Fruit fly (Drosophila melanogaster) whole organism, embryonic: ENCODE data around the gene Ilp1.
A peak's percentile ranks its signal among the peaks of the same experiment; 100 is the strongest.

ENCODE experiments used
- Abd-B ChIP-seq: fragments of 200-800 bp; sonication (Bioruptor generic); optimal IDR thresholded peaks from 2 replicates; lab custom pipeline; 2018; ENCODE audit warnings: missing biosample characterization, mild to moderate bottlenecking, missing genetic modification characterization, moderate library complexity
- Atf3 ChIP-seq: fragments of 200-800 bp; sonication (Bioruptor generic); optimal IDR thresholded peaks from 3 replicates; lab custom pipeline; 2016; ENCODE audit warnings: missing biosample characterization, missing genetic modification characterization
- B-H1 ChIP-seq: fragments of 200-800 bp; sonication (Bioruptor generic); IDR thresholded peaks from 3 replicates; pipeline ENCODE4 v1.3.6; 2022; ENCODE audit warnings: missing biosample characterization, missing genetic modification characterization
- CG13287 ChIP-seq: fragments of 200-800 bp; sonication (Bioruptor generic); IDR thresholded peaks from 2 replicates; pipeline ENCODE4 v1.3.6; 2022; ENCODE audit warnings: missing biosample characterization, missing genetic modification characterization; ENCODE audit not compliant: partially characterized antibody
- CG14860 ChIP-seq: fragments of 200-800 bp; sonication (Bioruptor generic); IDR thresholded peaks from 3 replicates; pipeline ENCODE4 v1.3.6; 2022; ENCODE audit warnings: missing biosample characterization, missing genetic modification characterization; ENCODE audit not compliant: partially characterized antibody
- CG16779 ChIP-seq: fragments of 200-800 bp; sonication (Bioruptor generic); IDR thresholded peaks from 2 replicates; pipeline ENCODE4 v1.3.6; 2022; ENCODE audit warnings: missing biosample characterization, missing genetic modification characterization
- CG17186 ChIP-seq: fragments of 200-800 bp; sonication (Bioruptor generic); optimal IDR thresholded peaks from 3 replicates; lab custom pipeline; 2017; ENCODE audit warnings: missing biosample characterization, missing genetic modification reagents, missing genetic modification characterization
- CG17829 ChIP-seq: fragments of 200-800 bp; optimal IDR thresholded peaks from 2 replicates; lab custom pipeline; 2019; ENCODE audit warnings: missing biosample characterization, mild to moderate bottlenecking, missing genetic modification characterization, moderate library complexity
- CG18011 ChIP-seq: fragments of 200-800 bp; sonication (Bioruptor generic); optimal IDR thresholded peaks from 2 replicates; lab custom pipeline; 2017; ENCODE audit warnings: missing biosample characterization, missing genetic modification characterization, mild to moderate bottlenecking, moderate library complexity, missing genotype
- CG1832 ChIP-seq: fragments of 200-800 bp; sonication (Bioruptor generic); optimal IDR thresholded peaks from 2 replicates; lab custom pipeline; 2017; ENCODE audit warnings: missing biosample characterization, mild to moderate bottlenecking, missing genetic modification characterization, inconsistent platforms
- CG18764 ChIP-seq: fragments of 200-800 bp; sonication (Bioruptor generic); optimal IDR thresholded peaks from 3 replicates; lab custom pipeline; 2016; ENCODE audit warnings: missing biosample characterization, missing genetic modification characterization
- CG2129 ChIP-seq: fragments of 200-800 bp; sonication (Bioruptor generic); IDR thresholded peaks from 2 replicates; pipeline ENCODE4 v1.3.6; 2022; ENCODE audit warnings: missing biosample characterization, missing genetic modification characterization; ENCODE audit not compliant: partially characterized antibody
- CG31365 ChIP-seq: fragments of 200-800 bp; sonication (Bioruptor generic); optimal IDR thresholded peaks from 2 replicates; lab custom pipeline; 2018; ENCODE audit warnings: missing biosample characterization, mild to moderate bottlenecking, missing genetic modification characterization
- CG32532 ChIP-seq: fragments of 200-800 bp; sonication (Bioruptor generic); IDR thresholded peaks from 2 replicates; pipeline ENCODE4 v1.3.6; 2022; ENCODE audit warnings: missing biosample characterization, missing genetic modification characterization
- CG3995 ChIP-seq: fragments of 200-800 bp; sonication (Bioruptor generic); optimal IDR thresholded peaks from 3 replicates; lab custom pipeline; 2016; ENCODE audit warnings: missing biosample characterization, missing genetic modification characterization
- CG4282 ChIP-seq: fragments of 200-800 bp; sonication (Bioruptor generic); optimal IDR thresholded peaks from 2 replicates; lab custom pipeline; 2016; ENCODE audit warnings: missing biosample characterization, missing genetic modification characterization
- CG4360 ChIP-seq: fragments of 200-800 bp; sonication (Bioruptor generic); IDR thresholded peaks from 2 replicates; pipeline ENCODE4 v1.3.6; 2022; ENCODE audit warnings: missing biosample characterization, missing genetic modification characterization
- CG4404 ChIP-seq: fragments of 200-800 bp; sonication (Bioruptor generic); IDR thresholded peaks from 2 replicates; pipeline ENCODE4 v1.3.6; 2022; ENCODE audit warnings: missing biosample characterization, missing genetic modification characterization
- CG6254 ChIP-seq: fragments of 200-800 bp; sonication (Bioruptor generic); optimal IDR thresholded peaks from 3 replicates; lab custom pipeline; 2017; ENCODE audit warnings: mild to moderate bottlenecking, missing biosample characterization, missing genetic modification reagents, missing genetic modification characterization
- CG6791 ChIP-seq: fragments of 200-800 bp; sonication (Bioruptor generic); IDR thresholded peaks from 3 replicates; pipeline ENCODE4 v1.3.6; 2022; ENCODE audit warnings: missing biosample characterization, missing genetic modification characterization; ENCODE audit not compliant: partially characterized antibody
- CG7928 ChIP-seq: fragments of 200-800 bp; sonication (Bioruptor generic); optimal IDR thresholded peaks from 2 replicates; lab custom pipeline; 2017; ENCODE audit warnings: missing biosample characterization, mild to moderate bottlenecking, missing genetic modification characterization
- CG7963 ChIP-seq: fragments of 200-800 bp; sonication (Bioruptor generic); IDR thresholded peaks from 3 replicates; pipeline ENCODE4 v1.3.6; 2022; ENCODE audit warnings: missing biosample characterization, missing genetic modification characterization; ENCODE audit not compliant: partially characterized antibody
- CG8388 ChIP-seq: fragments of 200-800 bp; sonication (Bioruptor generic); optimal IDR thresholded peaks from 2 replicates; lab custom pipeline; 2019; ENCODE audit warnings: missing biosample characterization, mild to moderate bottlenecking, missing genetic modification characterization, moderate library complexity
- D19B ChIP-seq: fragments of 200-800 bp; sonication (Bioruptor generic); optimal IDR thresholded peaks from 2 replicates; lab custom pipeline; 2017; ENCODE audit warnings: missing biosample characterization, mild to moderate bottlenecking, missing genetic modification characterization
- Dbx ChIP-seq: fragments of 200-800 bp; sonication (Bioruptor generic); IDR thresholded peaks from 3 replicates; pipeline ENCODE4 v1.3.6; 2022; ENCODE audit warnings: missing biosample characterization, missing genetic modification characterization
- Gsc ChIP-seq: fragments of 200-800 bp; sonication (Bioruptor generic); IDR thresholded peaks from 2 replicates; pipeline ENCODE4 v1.3.6; 2022; ENCODE audit warnings: missing biosample characterization, missing genetic modification characterization
- Jarid2 ChIP-seq: fragments of 200-800 bp; sonication (Bioruptor generic); optimal IDR thresholded peaks from 3 replicates; lab custom pipeline; 2017; ENCODE audit warnings: mild to moderate bottlenecking, missing biosample characterization, missing genetic modification reagents, missing genetic modification characterization
- YL-1 ChIP-seq: fragments of 200-800 bp; sonication (Bioruptor generic); optimal IDR thresholded peaks from 3 replicates; lab custom pipeline; 2017; ENCODE audit warnings: missing biosample characterization, mild to moderate bottlenecking, missing genetic modification characterization
- bcd ChIP-seq: fragments of 200-800 bp; sonication (Bioruptor generic); optimal IDR thresholded peaks from 2 replicates; lab custom pipeline; 2017; ENCODE audit warnings: missing biosample characterization, mild to moderate bottlenecking, missing genetic modification characterization
- chinmo ChIP-seq: fragments of 200-800 bp; sonication (Bioruptor generic); IDR thresholded peaks from 4 replicates; pipeline ENCODE4 v1.3.6; 2022; ENCODE audit warnings: missing biosample characterization, missing genetic modification characterization; ENCODE audit not compliant: partially characterized antibody
- crol ChIP-seq: fragments of 200-800 bp; sonication (Bioruptor generic); IDR thresholded peaks from 2 replicates; pipeline ENCODE4 v1.3.6; 2022; ENCODE audit warnings: missing biosample characterization, missing genetic modification characterization
- cwo ChIP-seq: fragments of 200-800 bp; sonication (Bioruptor generic); optimal IDR thresholded peaks from 3 replicates; lab custom pipeline; 2017; ENCODE audit warnings: missing biosample characterization, missing genetic modification characterization, mild to moderate bottlenecking, moderate library complexity, missing genetic modification reagents
- exex ChIP-seq: fragments of 200-800 bp; sonication (Bioruptor generic); optimal IDR thresholded peaks from 4 replicates; lab custom pipeline; 2018; ENCODE audit warnings: missing biosample characterization, mild to moderate bottlenecking, missing genetic modification characterization, moderate library complexity
- fd3F ChIP-seq: fragments of 200-800 bp; sonication (Bioruptor generic); optimal IDR thresholded peaks from 2 replicates; lab custom pipeline; 2018; ENCODE audit warnings: missing biosample characterization, mild to moderate bottlenecking, missing genetic modification characterization, moderate library complexity
- fd96Cb ChIP-seq: fragments of 200-800 bp; sonication (Bioruptor generic); optimal IDR thresholded peaks from 2 replicates; lab custom pipeline; 2018; ENCODE audit warnings: missing biosample characterization, mild to moderate bottlenecking, missing genetic modification characterization, moderate library complexity
- gcm2 ChIP-seq: fragments of 200-800 bp; sonication (Bioruptor generic); optimal IDR thresholded peaks from 2 replicates; lab custom pipeline; 2016; ENCODE audit warnings: missing biosample characterization, missing genetic modification characterization
- gsb ChIP-seq: fragments of 200-800 bp; sonication (Bioruptor generic); IDR thresholded peaks from 2 replicates; pipeline ENCODE4 v1.3.6; 2022; ENCODE audit warnings: missing biosample characterization, missing genetic modification characterization
- prd ChIP-seq, 3 experiments: fragments of >200 bp in 2 of 3; fragments of 200-800 bp in 1 of 3; sonication (Bioruptor generic) in 1 of 3; optimal IDR thresholded peaks in 2 of 3; IDR thresholded peaks in 1 of 3; 2 replicates in 2 of 3; 3 replicates in 1 of 3; pipeline versions ENCODE4 v1.3.6 to Lab custom; 2017 to 2022; ENCODE audit warnings: missing biosample characterization in 1 of 3, missing genetic modification characterization in 1 of 3
- pzg ChIP-seq: fragments of 200-800 bp; sonication (Bioruptor generic); optimal IDR thresholded peaks from 3 replicates; lab custom pipeline; 2018; ENCODE audit warnings: missing biosample characterization, mild to moderate bottlenecking, missing genetic modification characterization, moderate library complexity
- z ChIP-seq: fragments of 200-800 bp; sonication (Bioruptor generic); IDR thresholded peaks from 3 replicates; pipeline ENCODE4 v1.3.6; 2022; ENCODE audit warnings: missing biosample characterization, missing genetic modification characterization
- zfh1 ChIP-seq: fragments of 200-800 bp; sonication (Bioruptor generic); IDR thresholded peaks from 3 replicates; pipeline ENCODE4 v1.3.6; 2022; ENCODE audit warnings: missing biosample characterization, missing genetic modification characterization

The Ilp1 gene

DNA sequence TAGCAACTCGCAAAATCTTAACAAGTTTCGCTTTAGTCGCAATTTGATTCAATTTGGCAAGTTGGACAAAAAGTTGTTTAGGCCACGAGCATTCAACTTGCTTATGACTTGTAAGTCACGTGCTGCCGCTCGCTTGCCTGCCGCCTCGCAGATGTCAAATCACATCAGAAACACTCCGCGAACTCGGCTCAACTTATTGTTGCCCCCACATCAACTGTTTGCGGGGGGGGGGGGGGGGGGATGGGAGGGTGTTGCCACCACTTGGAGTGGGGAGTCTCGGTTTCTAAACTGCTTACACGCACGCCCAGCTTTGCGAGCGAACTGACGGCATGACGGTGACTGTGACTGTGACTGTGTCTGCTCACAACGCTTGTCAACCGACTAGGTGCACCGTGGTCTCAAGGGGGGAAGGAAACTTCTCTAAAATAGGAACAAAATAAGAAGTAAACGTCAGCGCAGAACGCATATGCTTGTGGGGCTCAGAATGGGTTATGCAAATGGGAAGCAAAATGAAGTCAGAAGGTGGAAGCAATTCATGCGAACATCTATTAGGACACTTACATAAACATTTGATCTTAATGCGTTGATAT, 21.3 kb upstream of the Ilp1 start:
- TF ChIP-seq CG6791 (GFP tag; lab: Robert Waterston, UW) = no peak
- no peak for TF ChIP-seq CG18011
- no peak for TF ChIP-seq CG8388 (GFP tag; lab: Kevin White, UChicago)
- TF ChIP-seq CG17829 (tag; lab: Kevin White, UChicago) = no peak
- TF ChIP-seq CG4404 = no peak
- TF ChIP-seq chinmo (GFP tag; lab: Robert Waterston, UW) = 0 out of 4 replicates have a peak, but pooled peaks have one; percentile 11
- no peak for TF ChIP-seq Jarid2 (GFP tag; lab: Kevin White, UChicago)
- TF ChIP-seq CG7963 (GFP tag; lab: Robert Waterston, UW) = no peak
- 0 out of 3 replicates have a peak, but pooled peaks have one; percentile 11 for TF ChIP-seq Dbx (GFP tag; lab: Robert Waterston, UW)
- TF ChIP-seq CG7928 = no peak
- no peak for TF ChIP-seq CG2129 (GFP tag; lab: Robert Waterston, UW)
- peak; percentile 32; the same call in 1 of the 3 replicates for TF ChIP-seq z (GFP tag; lab: Robert Waterston, UW)
- TF ChIP-seq B-H1 (GFP tag; lab: Robert Waterston, UW) = no peak
- TF ChIP-seq Atf3 (GFP tag; lab: Kevin White, UChicago) = no peak
- no peak for TF ChIP-seq CG18764 (GFP tag; lab: Kevin White, UChicago)
- TF ChIP-seq fd3F (GFP tag; lab: Kevin White, UChicago) = no peak
- no peak for TF ChIP-seq CG6254 (GFP tag; lab: Kevin White, UChicago)
- TF ChIP-seq exex (tag; lab: Kevin White, UChicago) = no peak
- TF ChIP-seq gcm2 = no peak
- no peak for TF ChIP-seq CG14860 (GFP tag; lab: Robert Waterston, UW)
- no peak for TF ChIP-seq CG16779 (GFP tag; lab: Robert Waterston, UW)
- TF ChIP-seq crol (GFP tag; lab: Robert Waterston, UW) = peak; percentile 61
- no peak for TF ChIP-seq CG4360
- TF ChIP-seq D19B (GFP tag; lab: Kevin White, UChicago) = no peak
- TF ChIP-seq prd (optimal IDR thresholded peaks at IDR 0.05; lab: Kevin White, UChicago) = no peak
- TF ChIP-seq prd (GFP tag; IDR thresholded peaks at IDR 0.05; lab: Robert Waterston, UW) = 0 out of 3 replicates have a peak, but pooled peaks have one; percentile 11
- no peak for TF ChIP-seq YL-1
- no peak for TF ChIP-seq pzg (GFP tag; lab: Kevin White, UChicago)
- no peak for TF ChIP-seq CG31365 (tag; lab: Kevin White, UChicago)
- TF ChIP-seq CG32532 (GFP tag; lab: Robert Waterston, UW) = 0 out of 2 replicates have a peak, but pooled peaks have one; percentile 24
- TF ChIP-seq Abd-B = no peak
- 0 out of 3 replicates have a peak, but pooled peaks have one; percentile 8 for TF ChIP-seq zfh1 (GFP tag; lab: Robert Waterston, UW)
- TF ChIP-seq CG4282 (GFP tag; lab: Kevin White, UChicago) = no peak
- peak; percentile 71 for TF ChIP-seq cwo
- TF ChIP-seq CG3995 (GFP tag; lab: Kevin White, UChicago) = peak; percentile 71
- no peak for TF ChIP-seq fd96Cb (tag; lab: Kevin White, UChicago)
- no peak for TF ChIP-seq CG17186 (GFP tag; lab: Kevin White, UChicago)
- no peak for TF ChIP-seq CG13287
- TF ChIP-seq CG1832 (GFP tag; lab: Kevin White, UChicago) = peak; percentile 1
- TF ChIP-seq gsb (GFP tag; lab: Robert Waterston, UW) = 0 out of 2 replicates have a peak, but pooled peaks have one; percentile 8
- no peak for TF ChIP-seq bcd
- TF ChIP-seq Gsc (GFP tag; lab: Robert Waterston, UW) = no peak
